Worm (Caenorhabditis elegans): ENCODE results near the gene bath-15.

ce11 chrIII:7809033-7809432, 33.2 kb upstream of the bath-15 start:
- TF ChIP-seq T22C8.4 (GFP tag; IDR thresholded peaks at IDR 0.05) (no peak), flt-1 (GFP tag; IDR thresholded peaks at IDR 0.05) (no peak), ref-1 (GFP tag; conservative IDR thresholded peaks at IDR 0.05) (no peak), ztf-29 (GFP tag; IDR thresholded peaks at IDR 0.05) (no peak)

Measured in whole organism, midembryonic.